Worm (Caenorhabditis elegans): ENCODE results near the gene sra-3.

The sra-3 gene

ce11 chrII:9540723-9541122 is at the start of gene sra-3:
TSS of gene sra-3 (minus strand) at chrII:9540823.
- TF ChIP-seq ceh-36 (tag; optimal IDR thresholded peaks at IDR 0.05) (no peak), B0310.2 (tag; optimal IDR thresholded peaks at IDR 0.05) (no peak), tbx-11 (GFP tag; IDR thresholded peaks at IDR 0.05) (no peak), hmg-4 (GFP tag; optimal IDR thresholded peaks at IDR 0.05) (no peak), ceh-13 (GFP tag; optimal IDR thresholded peaks at IDR 0.05) (no peak)

ce11 chrII:9589667-9590066 is 49.0 kb upstream of the sra-3 start, which contains the start of gene eral-1:
TSS of gene eral-1 (minus strand) at chrII:9589767.
- TF ChIP-seq ama-1 (optimal IDR thresholded peaks at IDR 0.05) (no peak), ceh-36 (tag; optimal IDR thresholded peaks at IDR 0.05) (no peak), pes-1 (GFP tag; IDR thresholded peaks at IDR 0.05) (no peak)

- TF ChIP-seq flt-1 (GFP tag; IDR thresholded peaks at IDR 0.05) (no peak), ets-7 (tag; optimal IDR thresholded peaks at IDR 0.05) (no peak), ceh-13 (GFP tag; optimal IDR thresholded peaks at IDR 0.05) (no peak), hnd-1 (tag; optimal IDR thresholded peaks at IDR 0.05) (no peak), tbx-11 (GFP tag; IDR thresholded peaks at IDR 0.05) (no peak), pes-1 (GFP tag; IDR thresholded peaks at IDR 0.05) (no peak)
Measured at ce11 chrII:9586734-9587209, 46.1 kb upstream of the sra-3 start, which contains the start of gene ugt-58. TSS of gene ugt-58 (minus strand) at chrII:9586784.

DNA sequence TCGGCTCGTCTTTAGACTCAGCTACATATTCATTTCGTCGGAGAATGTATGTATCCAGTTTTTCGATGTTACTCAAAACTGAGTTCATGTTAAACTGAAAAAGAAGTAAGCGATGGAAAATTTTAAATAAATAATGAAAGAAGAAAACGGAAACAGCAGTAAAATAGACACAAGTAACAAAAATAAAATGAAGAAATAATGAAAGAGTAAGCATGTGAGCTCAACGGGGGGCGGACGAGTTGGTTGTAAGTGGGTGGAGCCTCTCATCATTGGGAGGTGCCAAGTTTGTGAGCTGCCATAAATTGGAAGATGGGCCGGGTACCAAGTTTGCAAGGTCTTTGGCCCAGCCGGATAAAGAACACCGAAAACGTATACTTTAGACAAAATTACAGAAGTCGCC is 42.8 kb upstream of the sra-3 start, which contains the start of gene wee-1.1:
Gene wee-1.1, minus strand, starts transcription at position 101 of the 400 bp plus-strand sequence.
- TF ChIP-seq F13C5.2 (tag; optimal IDR thresholded peaks at IDR 0.05) (no peak), scrt-1 (GFP tag; IDR thresholded peaks at IDR 0.05) (no peak), hmg-4 (GFP tag; optimal IDR thresholded peaks at IDR 0.05) (no peak), pes-1 (GFP tag; IDR thresholded peaks at IDR 0.05) (no peak), hnd-1 (tag; optimal IDR thresholded peaks at IDR 0.05) (no peak), tbx-11 (GFP tag; IDR thresholded peaks at IDR 0.05) (no peak), flt-1 (GFP tag; IDR thresholded peaks at IDR 0.05) (no peak), tbx-37 (GFP tag; conservative IDR thresholded peaks at IDR 0.05) (no peak), aly-1 (tag; optimal IDR thresholded peaks at IDR 0.05) (no peak), B0310.2 (tag; optimal IDR thresholded peaks at IDR 0.05) (no peak), sea-1 (GFP tag; conservative IDR thresholded peaks at IDR 0.05) (no peak), hmbx-1 (tag; optimal IDR thresholded peaks at IDR 0.05) (no peak), ceh-36 (tag; optimal IDR thresholded peaks at IDR 0.05) (no peak), ama-1 (optimal IDR thresholded peaks at IDR 0.05) (no peak)

ce11 chrII:9577630-9578029 is 37.0 kb upstream of the sra-3 start:
- TF ChIP-seq B0310.2 (tag; optimal IDR thresholded peaks at IDR 0.05): no peak
- TF ChIP-seq hmg-4 (GFP tag; optimal IDR thresholded peaks at IDR 0.05): no peak
- no peak for TF ChIP-seq tbx-11 (GFP tag; IDR thresholded peaks at IDR 0.05)
- no peak for TF ChIP-seq ceh-13 (GFP tag; optimal IDR thresholded peaks at IDR 0.05)
- TF ChIP-seq pes-1 (GFP tag; IDR thresholded peaks at IDR 0.05): no peak
- TF ChIP-seq F13C5.2 (tag; optimal IDR thresholded peaks at IDR 0.05): no peak
- no peak for TF ChIP-seq ama-1 (optimal IDR thresholded peaks at IDR 0.05)
- TF ChIP-seq tbx-37 (GFP tag; conservative IDR thresholded peaks at IDR 0.05): no peak
- TF ChIP-seq ets-7 (tag; optimal IDR thresholded peaks at IDR 0.05): no peak
- no peak for TF ChIP-seq aly-1 (tag; optimal IDR thresholded peaks at IDR 0.05)
- no peak for TF ChIP-seq hnd-1 (tag; optimal IDR thresholded peaks at IDR 0.05)
- no peak for TF ChIP-seq tra-4 (tag; optimal IDR thresholded peaks at IDR 0.05)
- no peak for TF ChIP-seq flt-1 (GFP tag; IDR thresholded peaks at IDR 0.05)
- TF ChIP-seq ceh-36 (tag; optimal IDR thresholded peaks at IDR 0.05): no peak
- TF ChIP-seq sea-1 (GFP tag; conservative IDR thresholded peaks at IDR 0.05): no peak
- TF ChIP-seq hmbx-1 (tag; optimal IDR thresholded peaks at IDR 0.05): no peak

ce11 chrII:9576707-9577106 is 36.1 kb upstream of the sra-3 start:
- TF ChIP-seq aly-1 (tag; optimal IDR thresholded peaks at IDR 0.05) (no peak), F13C5.2 (tag; optimal IDR thresholded peaks at IDR 0.05) (no peak), flt-1 (GFP tag; IDR thresholded peaks at IDR 0.05) (no peak), ceh-36 (tag; optimal IDR thresholded peaks at IDR 0.05) (no peak), tbx-37 (GFP tag; conservative IDR thresholded peaks at IDR 0.05) (no peak), B0310.2 (tag; optimal IDR thresholded peaks at IDR 0.05) (no peak), pes-1 (GFP tag; IDR thresholded peaks at IDR 0.05) (no peak), tbx-11 (GFP tag; IDR thresholded peaks at IDR 0.05) (no peak), hmbx-1 (tag; optimal IDR thresholded peaks at IDR 0.05) (no peak), scrt-1 (GFP tag; IDR thresholded peaks at IDR 0.05) (no peak), tra-4 (tag; optimal IDR thresholded peaks at IDR 0.05) (no peak), sea-1 (GFP tag; conservative IDR thresholded peaks at IDR 0.05) (no peak), hnd-1 (tag; optimal IDR thresholded peaks at IDR 0.05) (no peak), hmg-4 (GFP tag; optimal IDR thresholded peaks at IDR 0.05) (no peak)

DNA sequence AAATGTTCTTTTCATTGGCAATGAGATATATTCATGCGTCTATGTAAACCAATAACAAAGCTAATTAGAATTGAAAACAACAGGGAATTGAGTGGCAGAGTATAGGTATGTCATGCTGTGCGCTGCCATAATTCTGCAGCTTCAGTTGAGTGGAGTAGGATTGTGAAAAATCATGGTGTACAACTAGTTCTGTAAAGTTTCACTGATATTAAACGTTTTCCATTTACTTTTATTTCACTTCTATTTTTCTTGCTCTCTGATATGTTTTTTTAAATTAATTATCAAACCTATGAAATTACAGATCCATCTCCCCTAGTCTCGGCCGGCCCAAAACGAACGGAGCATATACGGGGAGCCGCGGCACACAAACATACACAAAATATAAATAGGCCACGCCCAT is 35.0 kb upstream of the sra-3 start, which contains the start of gene exc-7:
Gene exc-7, plus strand, starts transcription at position 301 of the 400 bp plus-strand sequence.
- TF ChIP-seq tra-4 (tag; optimal IDR thresholded peaks at IDR 0.05) (no peak), aly-1 (tag; optimal IDR thresholded peaks at IDR 0.05) (no peak), tbx-37 (GFP tag; conservative IDR thresholded peaks at IDR 0.05) (no peak), hmbx-1 (tag; optimal IDR thresholded peaks at IDR 0.05) (no peak), pes-1 (GFP tag; IDR thresholded peaks at IDR 0.05) (no peak), B0310.2 (tag; optimal IDR thresholded peaks at IDR 0.05) (no peak), sea-1 (GFP tag; conservative IDR thresholded peaks at IDR 0.05) (no peak), ama-1 (optimal IDR thresholded peaks at IDR 0.05) (no peak), flt-1 (GFP tag; IDR thresholded peaks at IDR 0.05) (no peak), scrt-1 (GFP tag; IDR thresholded peaks at IDR 0.05) (no peak), hmg-4 (GFP tag; optimal IDR thresholded peaks at IDR 0.05) (no peak), tbx-11 (GFP tag; IDR thresholded peaks at IDR 0.05) (no peak), ceh-13 (GFP tag; optimal IDR thresholded peaks at IDR 0.05) (no peak), F13C5.2 (tag; optimal IDR thresholded peaks at IDR 0.05) (no peak), ets-7 (tag; optimal IDR thresholded peaks at IDR 0.05) (no peak)

DNA sequence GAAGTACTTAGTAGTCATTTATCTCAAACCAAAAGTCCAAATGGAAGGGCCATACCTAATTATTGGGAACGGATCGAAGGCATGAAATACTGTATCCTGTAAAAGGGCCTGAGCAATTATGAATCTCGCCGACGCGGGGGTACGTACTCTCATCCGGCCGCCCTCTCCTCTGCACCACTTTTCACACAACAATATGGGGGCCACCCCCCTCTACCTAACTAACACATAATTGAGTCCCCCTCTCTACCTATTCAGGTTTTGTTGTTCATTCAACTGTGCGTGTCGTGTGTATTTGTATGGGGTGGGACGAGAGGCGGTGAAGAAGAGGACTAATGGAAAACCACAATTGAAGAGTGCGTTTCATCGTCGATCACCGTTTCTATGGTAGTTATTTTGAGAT is 33.8 kb upstream of the sra-3 start:
- TF ChIP-seq tra-4 (tag; optimal IDR thresholded peaks at IDR 0.05) (no peak), tbx-11 (GFP tag; IDR thresholded peaks at IDR 0.05) (no peak), hnd-1 (tag; optimal IDR thresholded peaks at IDR 0.05) (no peak), ceh-36 (tag; optimal IDR thresholded peaks at IDR 0.05) (no peak), flt-1 (GFP tag; IDR thresholded peaks at IDR 0.05) (no peak), ets-7 (tag; optimal IDR thresholded peaks at IDR 0.05) (no peak), hmbx-1 (tag; optimal IDR thresholded peaks at IDR 0.05) (no peak), pes-1 (GFP tag; IDR thresholded peaks at IDR 0.05) (no peak), ceh-13 (GFP tag; optimal IDR thresholded peaks at IDR 0.05) (no peak), ama-1 (optimal IDR thresholded peaks at IDR 0.05) (no peak), tbx-37 (GFP tag; conservative IDR thresholded peaks at IDR 0.05) (no peak), hmg-4 (GFP tag; optimal IDR thresholded peaks at IDR 0.05) (peak; percentile 39), B0310.2 (tag; optimal IDR thresholded peaks at IDR 0.05) (no peak), aly-1 (tag; optimal IDR thresholded peaks at IDR 0.05) (no peak), F13C5.2 (tag; optimal IDR thresholded peaks at IDR 0.05) (peak; percentile 20), sea-1 (GFP tag; conservative IDR thresholded peaks at IDR 0.05) (no peak), scrt-1 (GFP tag; IDR thresholded peaks at IDR 0.05) (no peak)

Measured in whole organism, early embryonic.